Fruit fly (Drosophila melanogaster): ENCODE data around the gene CASK.

Gene CASK

DNA sequence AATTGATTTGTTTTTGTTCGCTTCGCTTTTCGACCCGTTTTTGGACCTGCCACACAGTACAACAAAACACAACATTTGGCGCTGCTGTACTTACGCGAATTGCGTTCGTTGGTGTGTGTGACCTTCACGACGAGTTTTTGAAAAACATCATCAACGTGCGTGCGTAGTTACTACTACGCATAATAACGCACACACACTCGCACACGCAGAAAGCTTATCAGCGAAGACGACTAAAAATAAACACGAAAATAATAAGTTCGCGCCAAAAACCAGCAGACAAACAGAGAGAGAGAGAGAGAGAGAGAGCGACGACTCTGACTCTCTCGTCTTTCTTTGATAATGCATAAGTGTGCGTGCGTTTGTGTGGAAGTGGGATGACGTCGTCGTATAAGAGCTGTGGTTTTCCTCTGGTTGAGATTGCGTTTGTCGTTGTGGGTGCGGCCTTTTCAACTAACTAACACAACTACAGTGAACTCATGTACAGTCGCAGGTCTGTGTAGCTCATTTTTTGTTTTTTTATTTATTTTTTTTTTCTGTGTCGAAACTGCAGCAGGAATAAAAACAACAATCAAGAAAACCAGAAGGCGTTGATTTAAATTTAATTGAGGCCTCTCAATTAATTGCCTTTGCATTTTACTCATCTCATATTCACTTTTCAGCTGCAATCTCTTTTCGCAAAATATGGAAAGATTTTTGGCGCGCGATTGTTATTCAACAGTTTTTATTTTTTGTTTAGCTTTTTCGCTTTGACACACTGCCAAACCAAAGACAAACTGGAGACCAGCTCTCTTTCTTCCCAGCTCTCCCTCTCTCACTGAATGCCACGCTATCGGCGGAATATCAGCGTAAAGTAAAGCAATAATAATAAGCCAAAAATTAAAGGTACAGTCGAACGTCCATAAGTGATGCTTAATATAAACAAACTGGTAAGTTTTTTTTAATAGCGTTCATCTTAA is 31.4 kb upstream of the CASK start (continued):
- peak; percentile 76 for TF ChIP-seq Eip75B (GFP tag; optimal IDR thresholded peaks at IDR 0.05)
- TF ChIP-seq CG4318 (GFP tag; optimal IDR thresholded peaks at IDR 0.05), result no peak
- TF ChIP-seq svp (GFP tag), result peak; percentile 96
- TF ChIP-seq CG6163 (GFP tag; IDR thresholded peaks at IDR 0.05), result peak; percentile 77; the same call in 2 of the 3 replicates
- TF ChIP-seq CG10669 (GFP tag; optimal IDR thresholded peaks at IDR 0.05), result peak; percentile 7
- no peak for TF ChIP-seq Hr39 (GFP tag; optimal IDR thresholded peaks at IDR 0.05)
- no peak for TF ChIP-seq dac (GFP tag; optimal IDR thresholded peaks at IDR 0.05)
- TF ChIP-seq acj6 (GFP tag; optimal IDR thresholded peaks at IDR 0.05), result no peak
- no peak for TF ChIP-seq CG31627 (GFP tag; optimal IDR thresholded peaks at IDR 0.05)
- TF ChIP-seq esn (GFP tag; optimal IDR thresholded peaks at IDR 0.05), result peak; percentile 28
- peak; percentile 43 for TF ChIP-seq net (GFP tag; optimal IDR thresholded peaks at IDR 0.05)
- TF ChIP-seq CG16779 (tag; optimal IDR thresholded peaks at IDR 0.05), result peak; percentile 42
- peak; percentile 78 for TF ChIP-seq Eip93F (GFP tag; optimal IDR thresholded peaks at IDR 0.05)
- TF ChIP-seq CG34406 (GFP tag; optimal IDR thresholded peaks at IDR 0.05), result peak; percentile 33
- peak; percentile 38 for TF ChIP-seq Sox14 (GFP tag; optimal IDR thresholded peaks at IDR 0.05)
- no peak for TF ChIP-seq Ets21C (GFP tag; optimal IDR thresholded peaks at IDR 0.05)
- peak; percentile 15 for TF ChIP-seq Blimp-1 (GFP tag; optimal IDR thresholded peaks at IDR 0.05)
- TF ChIP-seq ss (GFP tag; optimal IDR thresholded peaks at IDR 0.05), result peak; percentile 86 to 87
- TF ChIP-seq pdm3 (GFP tag; optimal IDR thresholded peaks at IDR 0.05), result peak; percentile 38
- TF ChIP-seq eg (GFP tag; IDR thresholded peaks at IDR 0.05), result peak; percentile 81
- peak; percentile 50 for TF ChIP-seq CG3919 (GFP tag; optimal IDR thresholded peaks at IDR 0.05)
- peak; percentile 75 for TF ChIP-seq CG9139 (GFP tag; optimal IDR thresholded peaks at IDR 0.05)
- peak; percentile 16 for TF ChIP-seq CG3032 (tag; optimal IDR thresholded peaks at IDR 0.05)
- peak; percentile 62 for TF ChIP-seq CG8119 (GFP tag; IDR thresholded peaks at IDR 0.05)
- TF ChIP-seq CG32006 (GFP tag; optimal IDR thresholded peaks at IDR 0.05), result no peak
- peak; percentile 6 for TF ChIP-seq achi (GFP tag; optimal IDR thresholded peaks at IDR 0.05)
- peak; percentile 69 for TF ChIP-seq CG11762 (GFP tag; optimal IDR thresholded peaks at IDR 0.05; ENCODE audit: insufficient read depth)

DNA sequence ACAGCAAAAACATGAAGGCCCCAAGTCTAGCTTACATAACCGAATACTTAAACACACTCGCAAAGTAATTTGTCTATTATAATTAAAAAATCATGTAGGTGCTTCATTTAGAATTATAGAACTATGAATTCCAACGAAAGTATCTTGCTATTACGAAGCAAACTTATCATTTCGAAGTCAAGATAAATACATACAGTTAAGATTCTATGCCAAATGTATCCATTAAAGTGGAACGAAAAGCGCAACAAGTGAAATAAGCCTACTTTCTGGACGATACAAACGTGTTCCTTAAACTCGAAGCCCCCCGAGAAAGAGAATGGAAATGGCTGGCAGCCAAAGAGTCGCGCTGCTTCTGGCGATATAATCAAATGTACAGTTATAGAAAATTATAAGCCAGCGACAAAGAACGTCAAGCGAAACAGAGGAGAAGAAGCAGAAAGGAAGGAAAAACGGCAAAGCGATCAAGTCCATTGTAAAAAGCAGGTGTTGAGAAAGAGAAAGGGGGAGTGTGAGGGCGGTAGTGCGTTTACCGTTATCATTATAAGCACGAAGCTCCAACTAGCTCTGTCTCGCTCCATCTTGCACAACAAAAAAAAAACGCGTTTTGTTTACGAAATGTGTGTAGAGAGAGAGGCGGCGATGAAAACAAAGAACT is 30.2 kb upstream of the CASK start:
- TF ChIP-seq CG6854 (GFP tag; optimal IDR thresholded peaks at IDR 0.05) (peak; percentile 2), Lpt (GFP tag; optimal IDR thresholded peaks at IDR 0.05) (peak; percentile 3), eg (GFP tag; IDR thresholded peaks at IDR 0.05) (no peak), fkh (GFP tag; optimal IDR thresholded peaks at IDR 0.05) (no peak), topi (GFP tag; optimal IDR thresholded peaks at IDR 0.05) (no peak), CG9139 (GFP tag; optimal IDR thresholded peaks at IDR 0.05) (no peak), CG4318 (GFP tag; optimal IDR thresholded peaks at IDR 0.05) (no peak), CG11294 (GFP tag; IDR thresholded peaks at IDR 0.05) (no peak), CG6792 (GFP tag; optimal IDR thresholded peaks at IDR 0.05) (no peak), CG10669 (GFP tag; optimal IDR thresholded peaks at IDR 0.05) (peak; percentile 48), Ets96B (tag; optimal IDR thresholded peaks at IDR 0.05) (peak; percentile 30), CG8319 (GFP tag; optimal IDR thresholded peaks at IDR 0.05) (no peak), CG6276 (GFP tag; optimal IDR thresholded peaks at IDR 0.05) (peak; percentile 21), salr (GFP tag; optimal IDR thresholded peaks at IDR 0.05) (no peak), pdm3 (GFP tag; optimal IDR thresholded peaks at IDR 0.05) (peak; percentile 27), CG34406 (GFP tag; optimal IDR thresholded peaks at IDR 0.05) (no peak), dsx (GFP tag; optimal IDR thresholded peaks at IDR 0.05; ENCODE audit: poor library complexity, severe bottlenecking) (peak; percentile 15), esn (GFP tag; optimal IDR thresholded peaks at IDR 0.05) (peak; percentile 28), Met (GFP tag; optimal IDR thresholded peaks at IDR 0.05) (no peak), Eip75B (GFP tag; optimal IDR thresholded peaks at IDR 0.05) (no peak), Hr38 (GFP tag; optimal IDR thresholded peaks at IDR 0.05) (no peak), Blimp-1 (GFP tag; optimal IDR thresholded peaks at IDR 0.05) (no peak), OdsH (GFP tag; optimal IDR thresholded peaks at IDR 0.05) (no peak), fd85E (GFP tag; optimal IDR thresholded peaks at IDR 0.05) (no peak), vri (GFP tag; optimal IDR thresholded peaks at IDR 0.05) (peak; percentile 40), CG6808 (GFP tag; optimal IDR thresholded peaks at IDR 0.05) (peak; percentile 30), CG3919 (GFP tag; optimal IDR thresholded peaks at IDR 0.05) (peak; percentile 13), net (GFP tag; optimal IDR thresholded peaks at IDR 0.05) (no peak), acj6 (GFP tag; optimal IDR thresholded peaks at IDR 0.05) (peak; percentile 23), Ets21C (GFP tag; optimal IDR thresholded peaks at IDR 0.05) (no peak), Sox102F (GFP tag; optimal IDR thresholded peaks at IDR 0.05) (no peak), CG16779 (tag; optimal IDR thresholded peaks at IDR 0.05) (no peak)

Measured in whole organism, prepupa.